Fruit fly (Drosophila melanogaster) whole organism, embryonic: ENCODE results near the gene Spn88Eb.

Experiments
- Abd-B ChIP-seq: fragments of 200-800 bp; sonication (Bioruptor generic); optimal IDR thresholded peaks from 2 replicates; lab custom pipeline; 2018; ENCODE audit warnings: missing biosample characterization, mild to moderate bottlenecking, missing genetic modification characterization, moderate library complexity
- CG1024 ChIP-seq: fragments of 200-800 bp; sonication (Bioruptor generic); IDR thresholded peaks from 2 replicates; pipeline ENCODE4 v1.3.6; 2022; ENCODE audit warnings: missing biosample characterization, missing genetic modification characterization
- CG10543 ChIP-seq: fragments of 200-800 bp; sonication (Bioruptor generic); optimal IDR thresholded peaks from 3 replicates; lab custom pipeline; 2017; ENCODE audit warnings: missing biosample characterization, mild to moderate bottlenecking, missing genetic modification characterization, moderate library complexity
- CG11093 ChIP-seq: fragments of 200-800 bp; sonication (Bioruptor generic); IDR thresholded peaks from 3 replicates; pipeline ENCODE4 v1.3.6; 2022; ENCODE audit warnings: missing biosample characterization, missing genetic modification characterization
- CG12104 ChIP-seq: fragments of 200-800 bp; sonication (Bioruptor generic); optimal IDR thresholded peaks from 3 replicates; lab custom pipeline; 2016; ENCODE audit warnings: missing biosample characterization, missing genetic modification characterization
- CG12219 ChIP-seq: fragments of 200-800 bp; sonication (Bioruptor generic); optimal IDR thresholded peaks from 3 replicates; lab custom pipeline; 2018; ENCODE audit warnings: missing biosample characterization, mild to moderate bottlenecking, missing genetic modification characterization
- CG14710 ChIP-seq: fragments of 200-800 bp; sonication (Bioruptor generic); optimal IDR thresholded peaks from 3 replicates; lab custom pipeline; 2019; ENCODE audit warnings: missing biosample characterization, mild to moderate bottlenecking, missing genetic modification characterization, moderate library complexity
- CG15073 ChIP-seq: fragments of 200-800 bp; sonication (Bioruptor generic); optimal IDR thresholded peaks from 2 replicates; lab custom pipeline; 2016; ENCODE audit warnings: missing biosample characterization, missing genetic modification characterization
- CG17328 ChIP-seq: fragments of 200-800 bp; sonication (Bioruptor generic); IDR thresholded peaks from 2 replicates; pipeline ENCODE4 v1.3.6; 2022; ENCODE audit warnings: missing biosample characterization, missing genetic modification characterization
- CG18011 ChIP-seq: fragments of 200-800 bp; sonication (Bioruptor generic); optimal IDR thresholded peaks from 2 replicates; lab custom pipeline; 2017; ENCODE audit warnings: missing biosample characterization, missing genetic modification characterization, mild to moderate bottlenecking, moderate library complexity, missing genotype
- CG1832 ChIP-seq: fragments of 200-800 bp; sonication (Bioruptor generic); optimal IDR thresholded peaks from 2 replicates; lab custom pipeline; 2017; ENCODE audit warnings: missing biosample characterization, mild to moderate bottlenecking, missing genetic modification characterization, inconsistent platforms
- CG31388 ChIP-seq: fragments of 200-800 bp; sonication (Bioruptor generic); optimal IDR thresholded peaks from 2 replicates; lab custom pipeline; 2016; ENCODE audit warnings: missing biosample characterization, missing genetic modification characterization
- CG33213 ChIP-seq: fragments of 200-800 bp; sonication (Bioruptor generic); optimal IDR thresholded peaks from 3 replicates; lab custom pipeline; 2016; ENCODE audit warnings: missing biosample characterization, missing genetic modification characterization
- CG4617 ChIP-seq: fragments of 200-800 bp; sonication (Bioruptor generic); optimal IDR thresholded peaks from 3 replicates; lab custom pipeline; 2016; ENCODE audit warnings: missing biosample characterization, missing genetic modification characterization, borderline replicate concordance
- CG8089 ChIP-seq: fragments of 200-800 bp; sonication (Bioruptor generic); optimal IDR thresholded peaks from 3 replicates; lab custom pipeline; 2016; ENCODE audit warnings: missing biosample characterization, missing genetic modification characterization
- CG8765 ChIP-seq: fragments of 200-800 bp; sonication (Bioruptor generic); IDR thresholded peaks from 2 replicates; pipeline ENCODE4 v1.3.6; 2022; ENCODE audit warnings: missing biosample characterization, missing genetic modification characterization
- CG8924 ChIP-seq: fragments of 200-800 bp; optimal IDR thresholded peaks from 3 replicates; lab custom pipeline; 2019; ENCODE audit warnings: missing biosample characterization, mild to moderate bottlenecking, missing genetic modification characterization, moderate library complexity
- CG9932 ChIP-seq: fragments of 200-800 bp; sonication (Bioruptor generic); IDR thresholded peaks from 2 replicates; pipeline ENCODE4 v1.3.6; 2022; ENCODE audit warnings: missing biosample characterization, missing genetic modification characterization
- Chrac-16 ChIP-seq: fragments of 200-800 bp; sonication (Bioruptor generic); optimal IDR thresholded peaks from 3 replicates; lab custom pipeline; 2016; ENCODE audit warnings: missing biosample characterization, missing genetic modification characterization
- D ChIP-seq, 2 experiments: fragments of 200-800 bp in 1 of 2; fragments of >200 bp in 1 of 2; sonication (Bioruptor generic) in 1 of 2; optimal IDR thresholded peaks; 2 replicates in 1 of 2; 3 replicates in 1 of 2; lab custom pipeline; 2017; ENCODE audit warnings: mild to moderate bottlenecking in 1 of 2, missing biosample characterization in 1 of 2, missing genetic modification characterization in 1 of 2, missing genetic modification reagents in 1 of 2
- Deaf1 ChIP-seq: fragments of 200-800 bp; optimal IDR thresholded peaks from 3 replicates; lab custom pipeline; 2019; ENCODE audit warnings: missing biosample characterization, mild to moderate bottlenecking, missing genetic modification characterization, moderate library complexity
- Hey ChIP-seq: fragments of 200-800 bp; sonication (Bioruptor generic); optimal IDR thresholded peaks from 3 replicates; lab custom pipeline; 2018; ENCODE audit warnings: missing biosample characterization, mild to moderate bottlenecking, missing genetic modification characterization
- Lim3 ChIP-seq: fragments of 200-800 bp; sonication (Bioruptor generic); IDR thresholded peaks from 2 replicates; pipeline ENCODE4 v1.3.6; 2022; ENCODE audit warnings: missing biosample characterization, missing genetic modification characterization
- Spps ChIP-seq: fragments of 200-800 bp; sonication (Bioruptor generic); optimal IDR thresholded peaks from 2 replicates; lab custom pipeline; 2018; ENCODE audit warnings: missing biosample characterization, mild to moderate bottlenecking, missing genetic modification characterization
- Stat92E ChIP-seq, 3 experiments: fragments of >200 bp in 2 of 3; fragments of 200-800 bp in 1 of 3; sonication (Bioruptor generic) in 1 of 3; optimal IDR thresholded peaks; 2 replicates each; lab custom pipeline; 2017 to 2019; ENCODE audit warnings: missing biosample characterization in 3 of 3, missing genetic modification characterization in 3 of 3, mild to moderate bottlenecking in 1 of 3, moderate library complexity in 1 of 3
- Tbp ChIP-seq: fragments of >200 bp; optimal IDR thresholded peaks from 2 replicates; lab custom pipeline; 2018; ENCODE audit warnings: missing biosample characterization, missing genetic modification characterization
- Usf ChIP-seq: fragments of 200-800 bp; sonication (Bioruptor generic); optimal IDR thresholded peaks from 2 replicates; lab custom pipeline; 2017; ENCODE audit warnings: missing genotype, missing biosample characterization, missing genetic modification characterization
- Vsx1 ChIP-seq: fragments of 200-800 bp; sonication (Bioruptor generic); optimal IDR thresholded peaks from 2 replicates; lab custom pipeline; 2017; ENCODE audit warnings: missing biosample characterization, mild to moderate bottlenecking, missing genetic modification characterization, missing genetic modification reagents
- Xbp1 ChIP-seq: fragments of 200-800 bp; sonication (Bioruptor generic); optimal IDR thresholded peaks from 3 replicates; lab custom pipeline; 2016; ENCODE audit warnings: missing biosample characterization, mild to moderate bottlenecking, missing genetic modification characterization
- bbx ChIP-seq: fragments of 200-800 bp; sonication (Bioruptor generic); IDR thresholded peaks from 2 replicates; pipeline ENCODE4 v1.3.6; 2022; ENCODE audit warnings: missing biosample characterization, missing genetic modification characterization; ENCODE audit not compliant: partially characterized antibody
- cad ChIP-seq: fragments of >200 bp; optimal IDR thresholded peaks from 2 replicates; lab custom pipeline; 2017; ENCODE audit warnings: missing biosample characterization, missing genetic modification characterization
- caup ChIP-seq: fragments of 200-800 bp; sonication (Bioruptor generic); optimal IDR thresholded peaks from 3 replicates; lab custom pipeline; 2017; ENCODE audit warnings: missing biosample characterization, mild to moderate bottlenecking, missing genetic modification characterization, moderate library complexity; ENCODE audit not compliant: severe bottlenecking
- chm ChIP-seq: fragments of 200-800 bp; sonication (Bioruptor generic); IDR thresholded peaks from 2 replicates; pipeline ENCODE4 v1.3.6; 2022; ENCODE audit warnings: missing biosample characterization, missing genetic modification characterization
- disco-r ChIP-seq: fragments of 200-800 bp; sonication (Bioruptor generic); optimal IDR thresholded peaks from 2 replicates; lab custom pipeline; 2016; ENCODE audit warnings: missing biosample characterization, missing genetic modification characterization
- dm ChIP-seq: fragments of 200-800 bp; sonication (Bioruptor generic); optimal IDR thresholded peaks from 3 replicates; lab custom pipeline; 2016; ENCODE audit warnings: missing biosample characterization, missing genetic modification characterization
- dpn ChIP-seq, 2 experiments: fragments of 200-800 bp; sonication (Bioruptor generic); optimal IDR thresholded peaks; 3 replicates each; lab custom pipeline; 2016; ENCODE audit warnings: missing biosample characterization in 2 of 2, missing genetic modification characterization in 2 of 2
- fd3F ChIP-seq: fragments of 200-800 bp; sonication (Bioruptor generic); optimal IDR thresholded peaks from 2 replicates; lab custom pipeline; 2018; ENCODE audit warnings: missing biosample characterization, mild to moderate bottlenecking, missing genetic modification characterization, moderate library complexity
- fd64A ChIP-seq: fragments of 200-800 bp; sonication (Bioruptor generic); optimal IDR thresholded peaks from 3 replicates; lab custom pipeline; 2018; ENCODE audit warnings: missing biosample characterization, mild to moderate bottlenecking, missing genetic modification characterization
- gem ChIP-seq: fragments of 200-800 bp; sonication (Bioruptor generic); optimal IDR thresholded peaks from 2 replicates; lab custom pipeline; 2019; ENCODE audit warnings: missing biosample characterization, mild to moderate bottlenecking, missing genetic modification characterization, moderate library complexity
- hkb ChIP-seq, 2 experiments: fragments of 200-800 bp in 1 of 2; fragments of >200 bp in 1 of 2; sonication (Bioruptor generic) in 1 of 2; IDR thresholded peaks in 1 of 2; optimal IDR thresholded peaks in 1 of 2; 2 replicates each; pipeline versions ENCODE4 v1.3.6 to Lab custom; 2017 to 2022; ENCODE audit warnings: missing biosample characterization in 1 of 2, missing genetic modification characterization in 1 of 2
- lov ChIP-seq, 2 experiments: fragments of 200-800 bp in 1 of 2; fragments of >200 bp in 1 of 2; sonication (Bioruptor generic) in 1 of 2; IDR thresholded peaks in 1 of 2; optimal IDR thresholded peaks in 1 of 2; 2 replicates in 1 of 2; 3 replicates in 1 of 2; pipeline versions ENCODE4 v1.3.6 to Lab custom; 2017 to 2022; ENCODE audit warnings: missing biosample characterization in 1 of 2, missing genetic modification characterization in 1 of 2
- oc ChIP-seq: fragments of 200-800 bp; sonication (Bioruptor generic); optimal IDR thresholded peaks from 2 replicates; lab custom pipeline; 2018; ENCODE audit warnings: missing biosample characterization, mild to moderate bottlenecking, missing genetic modification characterization, moderate library complexity
- odd ChIP-seq: fragments of 200-800 bp; sonication (Bioruptor generic); optimal IDR thresholded peaks from 2 replicates; lab custom pipeline; 2017; ENCODE audit warnings: missing biosample characterization, mild to moderate bottlenecking, missing genetic modification characterization
- pho ChIP-seq: fragments of 200-800 bp; sonication (Bioruptor generic); optimal IDR thresholded peaks from 2 replicates; lab custom pipeline; 2016; ENCODE audit warnings: missing biosample characterization, missing genetic modification characterization
- pros ChIP-seq: fragments of 200-800 bp; sonication (Bioruptor generic); optimal IDR thresholded peaks from 3 replicates; lab custom pipeline; 2019; ENCODE audit warnings: missing biosample characterization, mild to moderate bottlenecking, missing genetic modification characterization, moderate library complexity
- sug ChIP-seq: fragments of 200-800 bp; optimal IDR thresholded peaks from 2 replicates; lab custom pipeline; 2019; ENCODE audit warnings: missing biosample characterization, mild to moderate bottlenecking, missing genetic modification characterization, moderate library complexity
- yki ChIP-seq: fragments of >200 bp; optimal IDR thresholded peaks from 3 replicates; lab custom pipeline; 2018

Spn88Eb gene

dm6 chr3R:15208712-15209499, at the start of gene Spn88Eb, which contains the start of gene Mau2 (continued):
- TF ChIP-seq CG4617 (GFP tag; lab: Kevin White, UChicago) (peak; percentile 74), Vsx1 (GFP tag; lab: Kevin White, UChicago) (no peak), fd3F (GFP tag; lab: Kevin White, UChicago) (peak; percentile 34), CG31388 (no peak), Abd-B (GFP tag; lab: Kevin White, UChicago) (peak; percentile 63), CG1024 (GFP tag; lab: Robert Waterston, UW) (peak; percentile 60), Hey (tag; lab: Kevin White, UChicago) (no peak), CG17328 (GFP tag; lab: Robert Waterston, UW) (peak; percentile 53), Tbp (GFP tag; lab: Kevin White, UChicago) (no peak), bbx (GFP tag; lab: Robert Waterston, UW) (peak; percentile 59; the same call in 1 of the 2 replicates), CG8924 (peak; percentile 46), yki (no peak), odd (GFP tag; lab: Kevin White, UChicago) (no peak), dm (peak; percentile 49), CG18011 (GFP tag; lab: Kevin White, UChicago) (peak; percentile 23), sug (tag; lab: Kevin White, UChicago) (peak; percentile 80), pros (no peak), CG8765 (GFP tag; lab: Robert Waterston, UW) (peak; percentile 61; the same call in 1 of the 2 replicates), Spps (tag; lab: Kevin White, UChicago) (no peak), hkb (optimal IDR thresholded peaks at IDR 0.05; lab: Kevin White, UChicago) (no peak), hkb (GFP tag; IDR thresholded peaks at IDR 0.05; lab: Robert Waterston, UW) (peak; percentile 19; the same call in 1 of the 2 replicates), D (optimal IDR thresholded peaks at IDR 0.05; lab: Kevin White, UChicago) (no peak), D (GFP tag; optimal IDR thresholded peaks at IDR 0.05; lab: Kevin White, UChicago) (peak; percentile 14), fd64A (no peak), CG1832 (GFP tag; lab: Kevin White, UChicago) (no peak), CG12219 (GFP tag; lab: Kevin White, UChicago) (no peak), pho (GFP tag; lab: Kevin White, UChicago) (peak; percentile 63), CG15073 (GFP tag; lab: Kevin White, UChicago) (no peak), CG10543 (GFP tag; lab: Kevin White, UChicago) (peak; percentile 64), CG9932 (GFP tag; lab: Robert Waterston, UW) (peak; percentile 95), cad (no peak), Stat92E (GFP tag; optimal IDR thresholded peaks at IDR 0.05; lab: Kevin White, UChicago) (no peak), CG11093 (GFP tag; lab: Robert Waterston, UW) (no peak; the same call in 2 of the 3 replicates), chm (GFP tag; lab: Robert Waterston, UW) (peak; percentile 52; the same call in 1 of the 2 replicates), Lim3 (GFP tag; lab: Robert Waterston, UW) (no peak), dpn (GFP tag; optimal IDR thresholded peaks at IDR 0.05; lab: Kevin White, UChicago) (peak; percentile 70 to 76), caup (GFP tag; lab: Kevin White, UChicago) (peak; percentile 67), CG14710 (tag; lab: Kevin White, UChicago) (peak; percentile 66), Chrac-16 (GFP tag; lab: Kevin White, UChicago) (peak; percentile 65), disco-r (GFP tag; lab: Kevin White, UChicago) (peak; percentile 1), gem (no peak), Xbp1 (GFP tag; lab: Kevin White, UChicago) (peak; percentile 75), CG33213 (GFP tag; lab: Kevin White, UChicago) (no peak), CG8089 (peak; percentile 38), Deaf1 (tag; lab: Kevin White, UChicago) (no peak), oc (tag; lab: Kevin White, UChicago) (no peak), CG12104 (GFP tag; lab: Kevin White, UChicago) (peak; percentile 8), Usf (GFP tag; lab: Kevin White, UChicago) (no peak), lov (optimal IDR thresholded peaks at IDR 0.05; lab: Kevin White, UChicago) (no peak), lov (GFP tag; IDR thresholded peaks at IDR 0.05; lab: Robert Waterston, UW) (0 out of 3 replicates have a peak, but pooled peaks have one; percentile 18)
